Fruit fly (Drosophila melanogaster) whole organism: ENCODE data around the gene CG7275.

Experiments used
- EcR ChIP-seq, 2 experiments: fragments of >200 bp; optimal IDR thresholded peaks; 2 replicates each; lab custom pipeline; 2017; ENCODE audit warnings: missing biosample characterization in 2 of 2, missing genetic modification characterization in 2 of 2, missing genetic modification reagents in 2 of 2
- pan ChIP-seq: fragments of >200 bp; optimal IDR thresholded peaks from 2 replicates; lab custom pipeline; 2017

DNA sequence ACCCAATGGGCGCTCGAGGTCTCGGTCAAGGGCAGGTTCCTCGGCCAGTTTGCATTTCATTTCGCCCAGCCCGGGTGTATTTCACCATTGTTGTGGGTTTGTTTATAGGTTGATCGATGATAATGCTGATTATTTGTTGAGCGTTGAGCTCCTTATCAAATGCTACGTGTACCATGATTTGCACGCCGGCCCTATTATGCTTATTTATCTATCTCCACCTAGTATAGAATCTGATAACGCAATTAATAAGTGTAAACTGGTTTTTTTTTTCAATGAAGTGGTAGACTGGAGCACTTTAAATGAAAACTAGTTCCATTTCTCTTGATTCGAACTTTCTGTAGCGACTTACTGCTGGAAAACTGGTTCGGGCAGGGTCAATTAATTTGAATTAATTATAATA, 3.5 kb downstream of the CG7275 start:
- no peak for TF ChIP-seq EcR (GFP tag; optimal IDR thresholded peaks at IDR 0.05; lab: Kevin White, UChicago)
- TF ChIP-seq pan: no peak
